Fruit fly (Drosophila melanogaster) whole organism, embryonic: ENCODE results near the gene RpL37A.

ENCODE experiments used
- Adf1 ChIP-seq: fragments of 200-800 bp; sonication (Bioruptor generic); IDR thresholded peaks from 2 replicates; pipeline ENCODE4 v1.3.6; 2022; ENCODE audit warnings: missing biosample characterization, missing genetic modification characterization
- B-H2 ChIP-seq: fragments of 200-800 bp; sonication (Bioruptor generic); optimal IDR thresholded peaks from 2 replicates; lab custom pipeline; 2018; ENCODE audit warnings: missing biosample characterization, mild to moderate bottlenecking, missing genetic modification characterization
- CG12744 ChIP-seq: fragments of 200-800 bp; sonication (Bioruptor generic); optimal IDR thresholded peaks from 2 replicates; lab custom pipeline; 2016; ENCODE audit warnings: missing biosample characterization, missing genetic modification characterization
- CG12942 ChIP-seq: fragments of 200-800 bp; sonication (Bioruptor generic); optimal IDR thresholded peaks from 3 replicates; lab custom pipeline; 2016; ENCODE audit warnings: missing biosample characterization, missing genetic modification characterization
- CG13296 ChIP-seq: fragments of 200-800 bp; sonication (Bioruptor generic); optimal IDR thresholded peaks from 3 replicates; lab custom pipeline; 2018; ENCODE audit warnings: missing biosample characterization, mild to moderate bottlenecking, missing genetic modification characterization
- CG16815 ChIP-seq: fragments of 200-800 bp; sonication (Bioruptor generic); optimal IDR thresholded peaks from 3 replicates; lab custom pipeline; 2017; ENCODE audit warnings: missing biosample characterization, mild to moderate bottlenecking, missing genetic modification characterization
- CG2116 ChIP-seq: fragments of 200-800 bp; sonication (Bioruptor generic); optimal IDR thresholded peaks from 3 replicates; lab custom pipeline; 2018; ENCODE audit warnings: missing biosample characterization, mild to moderate bottlenecking, missing genetic modification characterization
- CG31365 ChIP-seq: fragments of 200-800 bp; sonication (Bioruptor generic); optimal IDR thresholded peaks from 2 replicates; lab custom pipeline; 2018; ENCODE audit warnings: missing biosample characterization, mild to moderate bottlenecking, missing genetic modification characterization
- CG3163 ChIP-seq: fragments of 200-800 bp; sonication (Bioruptor generic); optimal IDR thresholded peaks from 3 replicates; lab custom pipeline; 2016; ENCODE audit warnings: missing biosample characterization, missing genetic modification characterization
- CG3838 ChIP-seq: fragments of 200-800 bp; sonication (Bioruptor generic); optimal IDR thresholded peaks from 3 replicates; lab custom pipeline; 2016; ENCODE audit warnings: missing biosample characterization, missing genetic modification characterization
- CG3847 ChIP-seq: fragments of 200-800 bp; sonication (Bioruptor generic); IDR thresholded peaks from 2 replicates; pipeline ENCODE4 v1.3.6; 2022; ENCODE audit warnings: missing biosample characterization, missing genetic modification characterization
- CG4730 ChIP-seq: fragments of 200-800 bp; sonication (Bioruptor generic); IDR thresholded peaks from 2 replicates; pipeline ENCODE4 v1.3.6; 2022; ENCODE audit warnings: missing biosample characterization, missing genetic modification characterization
- CG5180 ChIP-seq: fragments of 200-800 bp; sonication (Bioruptor generic); optimal IDR thresholded peaks from 3 replicates; lab custom pipeline; 2017; ENCODE audit warnings: missing biosample characterization, missing genetic modification characterization, mild to moderate bottlenecking, moderate library complexity, missing genetic modification reagents
- CG6683 ChIP-seq: fragments of 200-800 bp; sonication (Bioruptor generic); optimal IDR thresholded peaks from 2 replicates; lab custom pipeline; 2017; ENCODE audit warnings: missing biosample characterization, mild to moderate bottlenecking, missing genetic modification characterization, missing genetic modification reagents
- CG6813 ChIP-seq: fragments of 200-800 bp; sonication (Bioruptor generic); optimal IDR thresholded peaks from 2 replicates; lab custom pipeline; 2017; ENCODE audit warnings: missing biosample characterization, missing genetic modification characterization, mild to moderate bottlenecking, moderate library complexity, missing genetic modification reagents
- CG7357 ChIP-seq: fragments of 200-800 bp; sonication (Bioruptor generic); IDR thresholded peaks from 3 replicates; pipeline ENCODE4 v1.3.6; 2022; ENCODE audit warnings: missing biosample characterization, missing genetic modification characterization
- CG7745 ChIP-seq: fragments of 200-800 bp; sonication (Bioruptor generic); optimal IDR thresholded peaks from 2 replicates; lab custom pipeline; 2018; ENCODE audit warnings: missing biosample characterization, mild to moderate bottlenecking, missing genetic modification characterization, moderate library complexity
- CG7928 ChIP-seq: fragments of 200-800 bp; sonication (Bioruptor generic); optimal IDR thresholded peaks from 2 replicates; lab custom pipeline; 2017; ENCODE audit warnings: missing biosample characterization, mild to moderate bottlenecking, missing genetic modification characterization
- CG8924 ChIP-seq: fragments of 200-800 bp; optimal IDR thresholded peaks from 3 replicates; lab custom pipeline; 2019; ENCODE audit warnings: missing biosample characterization, mild to moderate bottlenecking, missing genetic modification characterization, moderate library complexity
- E2f2 ChIP-seq: fragments of 200-800 bp; sonication (Bioruptor generic); IDR thresholded peaks from 2 replicates; pipeline ENCODE4 v1.3.6; 2022; ENCODE audit warnings: missing biosample characterization, missing genetic modification characterization
- ERR ChIP-seq: fragments of 200-800 bp; sonication (Bioruptor generic); optimal IDR thresholded peaks from 2 replicates; lab custom pipeline; 2016; ENCODE audit warnings: missing biosample characterization, missing genetic modification characterization
- Elba2 ChIP-seq: fragments of 200-800 bp; sonication (Bioruptor generic); optimal IDR thresholded peaks from 3 replicates; lab custom pipeline; 2016; ENCODE audit warnings: missing biosample characterization, missing genetic modification characterization
- HHEX ChIP-seq: fragments of 200-800 bp; sonication (Bioruptor generic); optimal IDR thresholded peaks from 3 replicates; lab custom pipeline; 2017; ENCODE audit warnings: missing biosample characterization, mild to moderate bottlenecking, missing genetic modification characterization, missing genetic modification reagents
- Hsf ChIP-seq: fragments of 200-800 bp; sonication (Bioruptor generic); optimal IDR thresholded peaks from 3 replicates; lab custom pipeline; 2016; ENCODE audit warnings: missing biosample characterization, missing genetic modification characterization
- Lim3 ChIP-seq: fragments of 200-800 bp; sonication (Bioruptor generic); IDR thresholded peaks from 2 replicates; pipeline ENCODE4 v1.3.6; 2022; ENCODE audit warnings: missing biosample characterization, missing genetic modification characterization
- Oli ChIP-seq: fragments of 200-800 bp; sonication (Bioruptor generic); optimal IDR thresholded peaks from 2 replicates; lab custom pipeline; 2018; ENCODE audit warnings: missing biosample characterization, mild to moderate bottlenecking, missing genetic modification characterization, moderate library complexity
- Opbp ChIP-seq: fragments of 200-800 bp; sonication (Bioruptor generic); IDR thresholded peaks from 3 replicates; pipeline ENCODE4 v1.3.6; 2022; ENCODE audit warnings: missing biosample characterization, missing genetic modification characterization; ENCODE audit not compliant: partially characterized antibody
- Optix ChIP-seq: fragments of 200-800 bp; sonication (Bioruptor generic); IDR thresholded peaks from 3 replicates; pipeline ENCODE4 v1.3.6; 2022; ENCODE audit warnings: missing biosample characterization, missing genetic modification characterization
- Ptx1 ChIP-seq: fragments of 200-800 bp; sonication (Bioruptor generic); IDR thresholded peaks from 2 replicates; pipeline ENCODE4 v1.3.6; 2022; ENCODE audit warnings: missing biosample characterization, missing genetic modification characterization
- TFAM ChIP-seq: fragments of 200-800 bp; sonication (Bioruptor generic); optimal IDR thresholded peaks from 2 replicates; lab custom pipeline; 2017; ENCODE audit warnings: missing biosample characterization, missing genetic modification characterization, inconsistent platforms
- aop ChIP-seq: fragments of 200-800 bp; sonication (Bioruptor generic); IDR thresholded peaks from 2 replicates; pipeline ENCODE4 v1.3.6; 2022; ENCODE audit warnings: missing biosample characterization, missing genetic modification characterization
- bcd ChIP-seq: fragments of 200-800 bp; sonication (Bioruptor generic); optimal IDR thresholded peaks from 2 replicates; lab custom pipeline; 2017; ENCODE audit warnings: missing biosample characterization, mild to moderate bottlenecking, missing genetic modification characterization
- br ChIP-seq: fragments of >200 bp; optimal IDR thresholded peaks from 2 replicates; lab custom pipeline; 2017
- chinmo ChIP-seq: fragments of 200-800 bp; sonication (Bioruptor generic); IDR thresholded peaks from 4 replicates; pipeline ENCODE4 v1.3.6; 2022; ENCODE audit warnings: missing biosample characterization, missing genetic modification characterization; ENCODE audit not compliant: partially characterized antibody
- crol ChIP-seq: fragments of 200-800 bp; sonication (Bioruptor generic); IDR thresholded peaks from 2 replicates; pipeline ENCODE4 v1.3.6; 2022; ENCODE audit warnings: missing biosample characterization, missing genetic modification characterization
- da ChIP-seq: fragments of 200-800 bp; sonication (Bioruptor generic); optimal IDR thresholded peaks from 2 replicates; lab custom pipeline; 2016; ENCODE audit warnings: missing biosample characterization, missing genetic modification characterization
- fd96Cb ChIP-seq: fragments of 200-800 bp; sonication (Bioruptor generic); optimal IDR thresholded peaks from 2 replicates; lab custom pipeline; 2018; ENCODE audit warnings: missing biosample characterization, mild to moderate bottlenecking, missing genetic modification characterization, moderate library complexity
- ham ChIP-seq: fragments of 200-800 bp; sonication (Bioruptor generic); IDR thresholded peaks from 2 replicates; pipeline ENCODE4 v1.3.6; 2022; ENCODE audit warnings: missing biosample characterization, missing genetic modification characterization
- hb ChIP-seq: fragments of 200-800 bp; sonication (Bioruptor generic); IDR thresholded peaks from 3 replicates; pipeline ENCODE4 v1.3.6; 2022; ENCODE audit warnings: missing biosample characterization, missing genetic modification characterization; ENCODE audit not compliant: partially characterized antibody
- ken ChIP-seq: fragments of 200-800 bp; sonication (Bioruptor generic); IDR thresholded peaks from 3 replicates; pipeline ENCODE4 v1.3.6; 2022; ENCODE audit warnings: missing biosample characterization, missing genetic modification characterization
- p53 ChIP-seq: fragments of 200-800 bp; sonication (Bioruptor generic); optimal IDR thresholded peaks from 2 replicates; lab custom pipeline; 2016; ENCODE audit warnings: missing biosample characterization, missing genetic modification characterization
- pfk ChIP-seq: fragments of 200-800 bp; sonication (Bioruptor generic); optimal IDR thresholded peaks from 2 replicates; lab custom pipeline; 2018; ENCODE audit warnings: missing biosample characterization, mild to moderate bottlenecking, missing genetic modification characterization, moderate library complexity
- pho ChIP-seq: fragments of 200-800 bp; sonication (Bioruptor generic); optimal IDR thresholded peaks from 2 replicates; lab custom pipeline; 2016; ENCODE audit warnings: missing biosample characterization, missing genetic modification characterization
- pita ChIP-seq: fragments of 200-800 bp; sonication (Bioruptor generic); optimal IDR thresholded peaks from 2 replicates; lab custom pipeline; 2017; ENCODE audit warnings: missing biosample characterization, mild to moderate bottlenecking, missing genetic modification characterization
- psq ChIP-seq: fragments of 200-800 bp; sonication (Bioruptor generic); optimal IDR thresholded peaks from 2 replicates; lab custom pipeline; 2017; ENCODE audit warnings: missing biosample characterization, missing genetic modification characterization
- sob ChIP-seq: fragments of 200-800 bp; sonication (Bioruptor generic); IDR thresholded peaks from 2 replicates; pipeline ENCODE4 v1.3.6; 2022; ENCODE audit warnings: missing biosample characterization, missing genetic modification characterization
- ssp ChIP-seq: fragments of 200-800 bp; sonication (Bioruptor generic); IDR thresholded peaks from 2 replicates; pipeline ENCODE4 v1.3.6; 2022; ENCODE audit warnings: missing biosample characterization, missing genetic modification characterization
- trh ChIP-seq: fragments of 200-800 bp; sonication (Bioruptor generic); optimal IDR thresholded peaks from 2 replicates; lab custom pipeline; 2016; ENCODE audit warnings: missing biosample characterization, missing genetic modification characterization
- unpg ChIP-seq: fragments of 200-800 bp; sonication (Bioruptor generic); optimal IDR thresholded peaks from 3 replicates; lab custom pipeline; 2018; ENCODE audit warnings: missing biosample characterization, mild to moderate bottlenecking, missing genetic modification characterization, moderate library complexity
- zfh2 ChIP-seq: fragments of 200-800 bp; sonication (Bioruptor generic); optimal IDR thresholded peaks from 2 replicates; lab custom pipeline; 2016; ENCODE audit warnings: missing biosample characterization, missing genetic modification characterization

The RpL37A gene

DNA sequence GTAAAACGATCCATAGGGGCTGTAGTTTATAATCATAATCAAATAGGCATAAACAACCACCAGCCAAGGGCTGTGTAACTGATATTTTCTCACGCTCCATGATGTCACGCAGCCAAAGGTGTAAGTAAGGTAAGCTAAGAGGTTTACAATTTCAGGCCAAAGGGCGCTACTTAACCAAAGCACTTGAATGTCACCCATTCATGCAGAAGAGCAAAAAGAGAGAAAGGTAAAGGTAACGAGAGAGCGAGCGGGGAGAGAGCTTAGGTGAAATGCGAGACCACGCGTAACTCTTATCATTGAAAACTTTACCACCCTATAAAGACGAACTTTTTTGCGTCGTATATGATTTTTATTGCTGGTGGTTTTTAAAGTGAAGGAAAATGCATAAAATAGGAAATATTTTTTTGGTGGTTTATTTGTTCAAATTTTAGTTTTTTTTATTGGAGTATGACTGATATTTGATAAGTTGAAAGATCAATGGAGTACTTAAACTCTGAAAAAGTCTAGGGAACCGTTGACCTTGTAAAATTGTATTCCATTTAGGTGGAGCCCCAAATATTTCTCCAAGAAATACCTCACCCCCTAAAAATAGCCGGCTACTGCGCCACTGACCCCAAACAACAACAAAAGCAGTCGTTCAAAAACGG lies 37.0 kb downstream of the RpL37A start (continued):
- TF ChIP-seq CG5180 (GFP tag; lab: Kevin White, UChicago): peak; percentile 87
- TF ChIP-seq B-H2 (GFP tag; lab: Kevin White, UChicago): peak; percentile 82
- peak; percentile 12 for TF ChIP-seq Elba2 (GFP tag; lab: Kevin White, UChicago)
- peak; percentile 99 for TF ChIP-seq pho (GFP tag; lab: Kevin White, UChicago)
- peak; percentile 97 for TF ChIP-seq Hsf (GFP tag; lab: Kevin White, UChicago)
- peak; percentile 92 for TF ChIP-seq CG6813 (GFP tag; lab: Kevin White, UChicago)
- TF ChIP-seq HHEX (GFP tag; lab: Kevin White, UChicago): peak; percentile 94
- peak; percentile 79 for TF ChIP-seq E2f2 (GFP tag; lab: Robert Waterston, UW)
- TF ChIP-seq TFAM (GFP tag; lab: Kevin White, UChicago): peak; percentile 21
- peak; percentile 99 for TF ChIP-seq zfh2 (GFP tag; lab: Kevin White, UChicago)
- peak; percentile 92 for TF ChIP-seq da (GFP tag; lab: Kevin White, UChicago)
- peak; percentile 95 for TF ChIP-seq ERR (GFP tag; lab: Kevin White, UChicago)
- peak; percentile 78 for TF ChIP-seq CG6683 (GFP tag; lab: Kevin White, UChicago)
- TF ChIP-seq CG12744: peak; percentile 92
- peak; percentile 89 for TF ChIP-seq CG4730 (GFP tag; lab: Robert Waterston, UW)
- peak; percentile 68 for TF ChIP-seq CG2116
- TF ChIP-seq CG7928 (GFP tag; lab: Kevin White, UChicago): peak; percentile 72
- peak; percentile 96 for TF ChIP-seq sob (GFP tag; lab: Robert Waterston, UW)
- peak; percentile 4 for TF ChIP-seq pfk (GFP tag; lab: Kevin White, UChicago)
- TF ChIP-seq pita (GFP tag; lab: Kevin White, UChicago): no peak
- TF ChIP-seq bcd: peak; percentile 95
- TF ChIP-seq CG3847: peak; percentile 97
- peak; percentile 77 for TF ChIP-seq Lim3 (GFP tag; lab: Robert Waterston, UW)
- TF ChIP-seq CG3163 (GFP tag; lab: Kevin White, UChicago): peak; percentile 89
- peak; percentile 97 for TF ChIP-seq Ptx1 (GFP tag; lab: Robert Waterston, UW)
- TF ChIP-seq Adf1 (GFP tag; lab: Robert Waterston, UW): peak; percentile 76
- no peak for TF ChIP-seq chinmo (GFP tag; lab: Robert Waterston, UW)
- peak; percentile 96 for TF ChIP-seq CG16815 (GFP tag; lab: Kevin White, UChicago)
- TF ChIP-seq Optix (GFP tag; lab: Robert Waterston, UW): peak; percentile 90
- TF ChIP-seq hb: no peak
- TF ChIP-seq unpg (GFP tag; lab: Kevin White, UChicago): peak; percentile 93
- TF ChIP-seq trh (GFP tag; lab: Kevin White, UChicago): peak; percentile 72
- 0 out of 2 replicates have a peak, but pooled peaks have one; percentile 13 for TF ChIP-seq crol (GFP tag; lab: Robert Waterston, UW)
- TF ChIP-seq ham (GFP tag; lab: Robert Waterston, UW): peak; percentile 93
- TF ChIP-seq CG7357 (GFP tag; lab: Robert Waterston, UW): peak; percentile 90
- TF ChIP-seq p53: peak; percentile 91
- peak; percentile 97 for TF ChIP-seq CG8924 (tag; lab: Kevin White, UChicago)
- TF ChIP-seq CG7745 (tag; lab: Kevin White, UChicago): no peak
- peak; percentile 94 for TF ChIP-seq ken (GFP tag; lab: Robert Waterston, UW)
- no peak for TF ChIP-seq br (lab: Kevin White, UChicago)
- TF ChIP-seq CG3838: peak; percentile 79
- TF ChIP-seq CG31365 (tag; lab: Kevin White, UChicago): peak; percentile 72
- TF ChIP-seq fd96Cb: peak; percentile 94
- peak; percentile 96 for TF ChIP-seq Oli (tag; lab: Kevin White, UChicago)
- peak; percentile 87 for TF ChIP-seq ssp (GFP tag; lab: Robert Waterston, UW)
- TF ChIP-seq CG12942: peak; percentile 96
- peak; percentile 85 for TF ChIP-seq aop
- TF ChIP-seq Opbp (GFP tag; lab: Robert Waterston, UW): no peak
- peak; percentile 89 for TF ChIP-seq CG13296 (GFP tag; lab: Kevin White, UChicago)
- TF ChIP-seq psq (GFP tag; lab: Kevin White, UChicago): peak; percentile 83
